Fruit fly (Drosophila melanogaster) whole organism, wandering third instar larva: ENCODE measurements around the gene CG3630.
A peak's percentile ranks its signal among the peaks of the same experiment; 100 is the strongest.

Experiments used
- CG32264 ChIP-seq: fragments of 200-800 bp; sonication (Bioruptor generic); optimal IDR thresholded peaks from 2 replicates; lab custom pipeline; 2016; ENCODE audit warnings: missing biosample characterization, missing genetic modification characterization
- CG9705 ChIP-seq: fragments of 200-800 bp; sonication (Bioruptor generic); optimal IDR thresholded peaks from 2 replicates; lab custom pipeline; 2018; ENCODE audit warnings: missing biosample characterization, mild to moderate bottlenecking, missing genetic modification characterization
- CrebA ChIP-seq: fragments of 200-800 bp; sonication (Bioruptor generic); optimal IDR thresholded peaks from 2 replicates; lab custom pipeline; 2016; ENCODE audit warnings: missing biosample characterization, mild to moderate bottlenecking, missing genetic modification characterization, borderline replicate concordance
- Dfd ChIP-seq: fragments of >200 bp; optimal IDR thresholded peaks from 2 replicates; lab custom pipeline; 2017; ENCODE audit warnings: missing biosample characterization, missing genetic modification characterization
- Dif ChIP-seq: fragments of 200-275, 200-300 bp; sonication (Bioruptor generic); optimal IDR thresholded peaks from 2 replicates; lab custom pipeline; 2018; ENCODE audit warnings: missing biosample characterization, missing genetic modification characterization; ENCODE audit not compliant: partially characterized antibody
- HLH106 ChIP-seq: fragments of 200-800 bp; optimal IDR thresholded peaks from 3 replicates; lab custom pipeline; 2019; ENCODE audit warnings: missing biosample characterization, mild to moderate bottlenecking, missing genetic modification characterization, moderate library complexity
- Hnf4 ChIP-seq: fragments of 200-800 bp; sonication (Bioruptor generic); optimal IDR thresholded peaks from 2 replicates; lab custom pipeline; 2016; ENCODE audit warnings: missing biosample characterization, mild to moderate bottlenecking, missing genetic modification characterization
- Hr78 ChIP-seq: fragments of >200 bp; optimal IDR thresholded peaks from 2 replicates; lab custom pipeline; 2017; ENCODE audit warnings: missing biosample characterization, missing genetic modification characterization
- Hr83 ChIP-seq: fragments of 200-300 bp; sonication (Bioruptor generic); optimal IDR thresholded peaks from 2 replicates; lab custom pipeline; 2016; ENCODE audit warnings: missing biosample characterization, mild to moderate bottlenecking, missing genetic modification characterization, moderate library complexity; ENCODE audit not compliant: poor library complexity, severe bottlenecking
- Jra ChIP-seq: sonication (Bioruptor generic); optimal IDR thresholded peaks from 2 replicates; lab custom pipeline; 2016; ENCODE audit warnings: missing biosample characterization, missing genetic modification characterization
- Myc ChIP-seq: fragments of >200 bp; optimal IDR thresholded peaks from 2 replicates; lab custom pipeline; 2017
- N ChIP-seq: fragments of >200 bp; optimal IDR thresholded peaks from 2 replicates; lab custom pipeline; 2018; ENCODE audit warnings: missing biosample characterization, missing external identifiers, missing genetic modification characterization
- OdsH ChIP-seq: fragments of 200-800 bp; sonication (Bioruptor generic); optimal IDR thresholded peaks from 2 replicates; lab custom pipeline; 2016; ENCODE audit warnings: missing biosample characterization, mild to moderate bottlenecking, missing genetic modification characterization
- Rel ChIP-seq, 2 experiments: fragments of 200-800 bp; sonication (Bioruptor generic) in 1 of 2; optimal IDR thresholded peaks; 2 replicates in 1 of 2; 3 replicates in 1 of 2; lab custom pipeline; 2016 to 2019; ENCODE audit warnings: mild to moderate bottlenecking in 2 of 2, missing biosample characterization in 2 of 2, missing genetic modification characterization in 2 of 2, moderate library complexity in 1 of 2
- Sp1 ChIP-seq: fragments of 200-800 bp; sonication (Bioruptor generic); optimal IDR thresholded peaks from 3 replicates; lab custom pipeline; 2019; ENCODE audit warnings: missing biosample characterization, mild to moderate bottlenecking, missing genetic modification characterization, moderate library complexity
- Vsx2 ChIP-seq: fragments of 200-300, 225-300 bp; sonication (Bioruptor generic); optimal IDR thresholded peaks from 2 replicates; lab custom pipeline; 2018; ENCODE audit warnings: missing biosample characterization, missing genetic modification characterization; ENCODE audit not compliant: partially characterized antibody
- br ChIP-seq: fragments of 200-800 bp; sonication (Bioruptor generic); optimal IDR thresholded peaks from 2 replicates; lab custom pipeline; 2016; ENCODE audit warnings: missing biosample characterization, missing genetic modification characterization
- brk ChIP-seq: fragments of 200-800 bp; sonication (Bioruptor generic); optimal IDR thresholded peaks from 2 replicates; lab custom pipeline; 2016; ENCODE audit warnings: missing biosample characterization, mild to moderate bottlenecking, missing genetic modification characterization
- dl ChIP-seq, 2 experiments: fragments of 175-275, 200-275 bp in 1 of 2; fragments of 200-275 bp in 1 of 2; sonication (Bioruptor generic); optimal IDR thresholded peaks; lab custom pipeline; 2018; ENCODE audit warnings: mild to moderate bottlenecking in 2 of 2, missing biosample characterization in 2 of 2, missing genetic modification characterization in 2 of 2, moderate library complexity in 2 of 2; ENCODE audit not compliant: partially characterized antibody in 2 of 2, insufficient read depth in 1 of 2
- dmrt93B ChIP-seq: fragments of 200-800 bp; sonication (Bioruptor generic); optimal IDR thresholded peaks from 2 replicates; lab custom pipeline; 2018; ENCODE audit warnings: missing biosample characterization, mild to moderate bottlenecking, missing genetic modification characterization
- dsf ChIP-seq: sonication (Bioruptor generic); optimal IDR thresholded peaks from 2 replicates; lab custom pipeline; 2016; ENCODE audit warnings: missing biosample characterization, missing genetic modification characterization, borderline replicate concordance
- ey ChIP-seq: fragments of 200-800 bp; sonication (Bioruptor generic); optimal IDR thresholded peaks from 2 replicates; lab custom pipeline; 2016; ENCODE audit warnings: missing biosample characterization, missing genetic modification characterization
- foxo ChIP-seq, 2 experiments: fragments of 200-800 bp; sonication (Bioruptor generic); optimal IDR thresholded peaks; 2 replicates in 1 of 2; 3 replicates in 1 of 2; lab custom pipeline; 2016 to 2017; ENCODE audit warnings: missing biosample characterization in 2 of 2, missing genetic modification characterization in 2 of 2
- fru ChIP-seq: fragments of 200-800 bp; sonication (Bioruptor generic); optimal IDR thresholded peaks from 3 replicates; lab custom pipeline; 2016; ENCODE audit warnings: missing biosample characterization, mild to moderate bottlenecking, missing genetic modification characterization
- h ChIP-seq: fragments of 200-800 bp; sonication (Bioruptor generic); optimal IDR thresholded peaks from 3 replicates; lab custom pipeline; 2016; ENCODE audit warnings: missing biosample characterization, mild to moderate bottlenecking, missing genetic modification characterization
- jim ChIP-seq: fragments of 175-275, 200-325 bp; sonication (Bioruptor generic); optimal IDR thresholded peaks from 2 replicates; lab custom pipeline; 2016; ENCODE audit warnings: missing biosample characterization, mild to moderate bottlenecking, missing genetic modification characterization
- lola ChIP-seq: fragments of >200 bp; optimal IDR thresholded peaks from 2 replicates; lab custom pipeline; 2017; ENCODE audit warnings: missing biosample characterization, missing genetic modification characterization
- pan ChIP-seq: fragments of >200 bp; optimal IDR thresholded peaks from 2 replicates; lab custom pipeline; 2017
- psq ChIP-seq: fragments of 200-800 bp; sonication (Bioruptor generic); optimal IDR thresholded peaks from 3 replicates; lab custom pipeline; 2017; ENCODE audit warnings: missing biosample characterization, mild to moderate bottlenecking, missing genetic modification characterization, moderate library complexity
- rgr ChIP-seq: fragments of 200-800 bp; sonication (Bioruptor generic); optimal IDR thresholded peaks from 3 replicates; lab custom pipeline; 2016; ENCODE audit warnings: missing biosample characterization, mild to moderate bottlenecking, missing genetic modification characterization
- sage ChIP-seq: fragments of 200-800 bp; sonication (Bioruptor generic); optimal IDR thresholded peaks from 2 replicates; lab custom pipeline; 2016; ENCODE audit warnings: missing biosample characterization, mild to moderate bottlenecking, missing genetic modification characterization
- tai ChIP-seq: sonication (Bioruptor generic); optimal IDR thresholded peaks from 2 replicates; lab custom pipeline; 2016; ENCODE audit warnings: missing biosample characterization, missing genetic modification characterization
- usp ChIP-seq: fragments of >200 bp; optimal IDR thresholded peaks from 2 replicates; lab custom pipeline; 2017; ENCODE audit warnings: missing biosample characterization, missing genetic modification characterization
- woc ChIP-seq: sonication (Bioruptor generic); optimal IDR thresholded peaks from 2 replicates; lab custom pipeline; 2016; ENCODE audit warnings: missing biosample characterization, mild to moderate bottlenecking, missing genetic modification characterization

CG3630 gene

dm6 chrX:2193158-2193557 lies 31.2 kb downstream of the CG3630 start:
- TF ChIP-seq CG9705 (no peak), CrebA (GFP tag; lab: Kevin White, UChicago) (no peak), ey (GFP tag; lab: Kevin White, UChicago) (no peak), brk (GFP tag; lab: Kevin White, UChicago) (no peak), br (GFP tag; lab: Kevin White, UChicago) (no peak), Jra (no peak), lola (no peak), psq (GFP tag; lab: Kevin White, UChicago) (no peak), OdsH (no peak), Hr78 (no peak), dl (GFP tag; optimal IDR thresholded peaks at IDR 0.05; lab: Kevin White, UChicago; ENCODE audit: insufficient read depth in 1 of 2, partially characterized antibody in 2 of 2) (no peak), dsf (GFP tag; lab: Kevin White, UChicago) (no peak), foxo (GFP tag; optimal IDR thresholded peaks at IDR 0.05; lab: Kevin White, UChicago) (no peak), N (GFP tag; lab: Kevin White, UChicago) (no peak), Dif (GFP tag; lab: Kevin White, UChicago) (no peak)

dm6 chrX:2193809-2194207 lies 31.8 kb downstream of the CG3630 start, which contains the start of gene CG14053:
TSS of gene CG14053 (minus strand) at chrX:2193909.
- TF ChIP-seq Hr78 (no peak), HLH106 (tag; lab: Kevin White, UChicago) (no peak), dmrt93B (GFP tag; lab: Kevin White, UChicago) (no peak), Rel (GFP tag; optimal IDR thresholded peaks at IDR 0.05; lab: Kevin White, UChicago) (no peak), Rel (tag; optimal IDR thresholded peaks at IDR 0.05; lab: Kevin White, UChicago) (peak; percentile 82)
- TF ChIP-seq, all 38 proteins: peak for 1

dm6 chrX:2194208-2195094 lies 32.5 kb downstream of the CG3630 start:
- TF ChIP-seq woc (GFP tag; lab: Kevin White, UChicago) (no peak), h (GFP tag; lab: Kevin White, UChicago) (peak; percentile 69), Vsx2 (GFP tag; lab: Kevin White, UChicago) (peak; percentile 23), Rel (GFP tag; optimal IDR thresholded peaks at IDR 0.05; lab: Kevin White, UChicago) (peak; percentile 42), Rel (tag; optimal IDR thresholded peaks at IDR 0.05; lab: Kevin White, UChicago) (peak; percentile 70), psq (GFP tag; lab: Kevin White, UChicago) (no peak), dl (GFP tag; optimal IDR thresholded peaks at IDR 0.05; lab: Kevin White, UChicago; ENCODE audit: insufficient read depth in 1 of 2, partially characterized antibody in 2 of 2) (peak; percentile 85 to 94), Hr83 (GFP tag; lab: Kevin White, UChicago) (peak; percentile 47), Hnf4 (GFP tag; lab: Kevin White, UChicago) (peak; percentile 41), Dif (GFP tag; lab: Kevin White, UChicago) (peak; percentile 95), br (GFP tag; lab: Kevin White, UChicago) (peak; percentile 5), Dfd (no peak)

- TF ChIP-seq psq (GFP tag; lab: Kevin White, UChicago) (peak; percentile 66), jim (GFP tag; lab: Kevin White, UChicago) (no peak), dmrt93B (GFP tag; lab: Kevin White, UChicago) (peak; percentile 52), Hr78 (no peak), foxo (GFP tag; optimal IDR thresholded peaks at IDR 0.05; lab: Kevin White, UChicago) (peak in 1 of 2 experiments; percentile 78), pan (lab: Kevin White, UChicago) (no peak), Rel (GFP tag; optimal IDR thresholded peaks at IDR 0.05; lab: Kevin White, UChicago) (no peak), Rel (tag; optimal IDR thresholded peaks at IDR 0.05; lab: Kevin White, UChicago) (peak; percentile 63), Vsx2 (GFP tag; lab: Kevin White, UChicago) (no peak), Myc (lab: Kevin White, UChicago) (no peak), N (GFP tag; lab: Kevin White, UChicago) (no peak), Hnf4 (GFP tag; lab: Kevin White, UChicago) (peak; percentile 71), tai (GFP tag; lab: Kevin White, UChicago) (no peak), dsf (GFP tag; lab: Kevin White, UChicago) (no peak), dl (GFP tag; optimal IDR thresholded peaks at IDR 0.05; lab: Kevin White, UChicago; ENCODE audit: insufficient read depth in 1 of 2, partially characterized antibody in 2 of 2) (no peak), lola (no peak), CG32264 (GFP tag; lab: Kevin White, UChicago) (no peak), br (GFP tag; lab: Kevin White, UChicago) (peak; percentile 81), OdsH (peak; percentile 75), woc (GFP tag; lab: Kevin White, UChicago) (peak; percentile 18), sage (GFP tag; lab: Kevin White, UChicago) (peak; percentile 32), rgr (peak; percentile 82), Dfd (no peak), Hr83 (GFP tag; lab: Kevin White, UChicago) (no peak), HLH106 (tag; lab: Kevin White, UChicago) (peak; percentile 73), brk (GFP tag; lab: Kevin White, UChicago) (no peak), ey (GFP tag; lab: Kevin White, UChicago) (peak; percentile 85), CrebA (GFP tag; lab: Kevin White, UChicago) (no peak), fru (peak; percentile 58), h (GFP tag; lab: Kevin White, UChicago) (peak; percentile 87), Jra (no peak), usp (GFP tag; lab: Kevin White, UChicago) (no peak), Sp1 (peak; percentile 70)
Measured at dm6 chrX:2196086-2196732, 34.2 kb downstream of the CG3630 start.
